Worm (Caenorhabditis elegans): Measurements from ENCODE around the gene str-5.

The str-5 gene

ce11 chrV:15758449-15758848 is 5.4 kb downstream of the str-5 start, which contains the start of gene str-9:
str-9 (plus strand) TSS chrV:15758749.
- TF ChIP-seq egl-27 (tag; optimal IDR thresholded peaks at IDR 0.05) (no peak), nhr-23 (tag; optimal IDR thresholded peaks at IDR 0.05) (no peak), daf-12 (tag; optimal IDR thresholded peaks at IDR 0.05) (no peak), nhr-28 (tag; optimal IDR thresholded peaks at IDR 0.05) (no peak), ztf-11 (tag; optimal IDR thresholded peaks at IDR 0.05) (no peak), snpc-4 (tag; optimal IDR thresholded peaks at IDR 0.05) (no peak), zag-1 (tag; optimal IDR thresholded peaks at IDR 0.05) (no peak), nhr-237 (tag; optimal IDR thresholded peaks at IDR 0.05) (no peak), elt-3 (tag; optimal IDR thresholded peaks at IDR 0.05) (no peak), ceh-9 (tag; optimal IDR thresholded peaks at IDR 0.05) (no peak), nhr-11 (tag; optimal IDR thresholded peaks at IDR 0.05) (no peak), R02D3.7 (tag; optimal IDR thresholded peaks at IDR 0.05) (no peak), aly-2 (tag; optimal IDR thresholded peaks at IDR 0.05) (no peak), ceh-16 (tag; optimal IDR thresholded peaks at IDR 0.05) (no peak), nhr-12 (tag; optimal IDR thresholded peaks at IDR 0.05) (no peak), skn-1 (tag; optimal IDR thresholded peaks at IDR 0.05) (no peak)

ce11 chrV:15766122-15766594 is 13.1 kb downstream of the str-5 start, which contains the start of the genes haf-3 and F57A10.2:
haf-3 (minus strand) TSS chrV:15766172.
F57A10.2 (plus strand) TSS chrV:15766575.
- TF ChIP-seq egl-27 (tag; optimal IDR thresholded peaks at IDR 0.05): peak; percentile 33
- no peak for TF ChIP-seq sea-2 (GFP tag; optimal IDR thresholded peaks at IDR 0.05)
- peak; percentile 78 for TF ChIP-seq lsy-12 (tag; optimal IDR thresholded peaks at IDR 0.05)
- no peak for TF ChIP-seq nhr-76 (tag; optimal IDR thresholded peaks at IDR 0.05)
- TF ChIP-seq elt-1 (tag; optimal IDR thresholded peaks at IDR 0.05): peak; percentile 26
- peak; percentile 74 for TF ChIP-seq jun-1 (tag; optimal IDR thresholded peaks at IDR 0.05)
- TF ChIP-seq egl-5 (tag; optimal IDR thresholded peaks at IDR 0.05): peak; percentile 80
- peak; percentile 62 for TF ChIP-seq ama-1 (optimal IDR thresholded peaks at IDR 0.05)
- peak; percentile 94 for TF ChIP-seq pha-4 (tag; optimal IDR thresholded peaks at IDR 0.05)
- no peak for TF ChIP-seq nhr-12 (tag; optimal IDR thresholded peaks at IDR 0.05)
- TF ChIP-seq R02D3.7 (tag; optimal IDR thresholded peaks at IDR 0.05): peak; percentile 87
- peak; percentile 90 for TF ChIP-seq nhr-43 (tag; optimal IDR thresholded peaks at IDR 0.05; ENCODE audit: poor library complexity, severe bottlenecking)
- TF ChIP-seq eor-1 (tag; optimal IDR thresholded peaks at IDR 0.05): no peak
- peak; percentile 34 for TF ChIP-seq fkh-10 (GFP tag; optimal IDR thresholded peaks at IDR 0.05)
- peak; percentile 33 for TF ChIP-seq fkh-2 (tag; optimal IDR thresholded peaks at IDR 0.05)
- no peak for TF ChIP-seq nhr-237 (tag; optimal IDR thresholded peaks at IDR 0.05)
- TF ChIP-seq hmg-11 (tag; optimal IDR thresholded peaks at IDR 0.05): peak; percentile 82
- peak; percentile 58 for TF ChIP-seq elt-2 (tag; optimal IDR thresholded peaks at IDR 0.05)
- TF ChIP-seq ceh-9 (tag; optimal IDR thresholded peaks at IDR 0.05): no peak
- TF ChIP-seq nhr-67 (tag; optimal IDR thresholded peaks at IDR 0.05): no peak
- TF ChIP-seq zag-1 (tag; optimal IDR thresholded peaks at IDR 0.05): peak; percentile 51
- TF ChIP-seq unc-39 (tag; optimal IDR thresholded peaks at IDR 0.05): no peak
- TF ChIP-seq ceh-28 (tag; optimal IDR thresholded peaks at IDR 0.05): peak; percentile 78
- TF ChIP-seq ceh-82 (tag; optimal IDR thresholded peaks at IDR 0.05): peak; percentile 87
- TF ChIP-seq elt-3 (tag; optimal IDR thresholded peaks at IDR 0.05): no peak
- peak; percentile 54 for TF ChIP-seq pqm-1 (tag; optimal IDR thresholded peaks at IDR 0.05)
- TF ChIP-seq skn-1 (tag; optimal IDR thresholded peaks at IDR 0.05): peak; percentile 49
- peak; percentile 85 for TF ChIP-seq nhr-25 (tag; optimal IDR thresholded peaks at IDR 0.05)
- no peak for TF ChIP-seq ceh-16 (tag; optimal IDR thresholded peaks at IDR 0.05)
- peak; percentile 89 for TF ChIP-seq nfya-1 (tag; optimal IDR thresholded peaks at IDR 0.05; ENCODE audit: insufficient read depth)
- TF ChIP-seq tbx-2 (tag; optimal IDR thresholded peaks at IDR 0.05): peak; percentile 89
- TF ChIP-seq ztf-4 (tag; optimal IDR thresholded peaks at IDR 0.05): peak; percentile 17
- peak; percentile 90 for TF ChIP-seq snpc-4 (tag; optimal IDR thresholded peaks at IDR 0.05)
- peak; percentile 33 for TF ChIP-seq ZK546.5 (tag; optimal IDR thresholded peaks at IDR 0.05)
- no peak for TF ChIP-seq fos-1 (tag; optimal IDR thresholded peaks at IDR 0.05)
- TF ChIP-seq unc-62 (GFP tag; optimal IDR thresholded peaks at IDR 0.05): no peak
- peak; percentile 30 for TF ChIP-seq aly-2 (tag; optimal IDR thresholded peaks at IDR 0.05)
- TF ChIP-seq nhr-11 (tag; optimal IDR thresholded peaks at IDR 0.05): peak; percentile 57
- peak; percentile 91 for TF ChIP-seq nhr-23 (tag; optimal IDR thresholded peaks at IDR 0.05)
- TF ChIP-seq mml-1 (tag; optimal IDR thresholded peaks at IDR 0.05): no peak
- TF ChIP-seq lin-39 (tag; optimal IDR thresholded peaks at IDR 0.05): peak; percentile 62
- no peak for TF ChIP-seq ztf-11 (tag; optimal IDR thresholded peaks at IDR 0.05)
- TF ChIP-seq nhr-28 (tag; optimal IDR thresholded peaks at IDR 0.05): no peak
- peak; percentile 93 for TF ChIP-seq lin-15B (tag; optimal IDR thresholded peaks at IDR 0.05)
- peak; percentile 32 for TF ChIP-seq daf-12 (tag; optimal IDR thresholded peaks at IDR 0.05)
- TF ChIP-seq nhr-77 (tag; optimal IDR thresholded peaks at IDR 0.05): peak; percentile 80
- TF ChIP-seq mdl-1 (tag; optimal IDR thresholded peaks at IDR 0.05): no peak

All from whole organism, L3 larva.